Worm (Caenorhabditis elegans) whole organism, early embryonic: ENCODE results near the gene dop-6.

Experiments
- B0310.2 ChIP-seq: sonication (generic microtip); optimal IDR thresholded peaks from 2 replicates; lab custom pipeline; 2016; ENCODE audit warnings: mild to moderate bottlenecking, missing genetic modification characterization, missing compliant biosample characterization
- ama-1 ChIP-seq: fragments of 150-350 bp; optimal IDR thresholded peaks from 2 replicates; lab custom pipeline; 2014
- ceh-13 ChIP-seq: fragments of 200-800 bp; sonication (Bioruptor generic); optimal IDR thresholded peaks from 2 replicates; lab custom pipeline; 2018; ENCODE audit warnings: mild to moderate bottlenecking, missing genetic modification characterization, missing compliant biosample characterization
- ets-7 ChIP-seq: sonication (generic microtip); optimal IDR thresholded peaks from 2 replicates; lab custom pipeline; 2016; ENCODE audit warnings: missing genotype, missing genetic modification characterization, missing compliant biosample characterization
- flt-1 ChIP-seq: fragments of 200-800 bp; sonication (Bioruptor generic); IDR thresholded peaks from 2 replicates; pipeline ENCODE4 v1.3.6; 2022; ENCODE audit warnings: missing genetic modification characterization, missing compliant biosample characterization
- hmbx-1 ChIP-seq: sonication (generic microtip); optimal IDR thresholded peaks from 2 replicates; lab custom pipeline; 2016; ENCODE audit warnings: mild to moderate bottlenecking, missing genetic modification characterization, missing compliant biosample characterization
- hmg-4 ChIP-seq: fragments of 200-800 bp; sonication (Bioruptor generic); optimal IDR thresholded peaks from 2 replicates; lab custom pipeline; 2018; ENCODE audit warnings: mild to moderate bottlenecking, missing genetic modification characterization, missing compliant biosample characterization
- hnd-1 ChIP-seq: sonication (generic microtip); optimal IDR thresholded peaks from 2 replicates; lab custom pipeline; 2016; ENCODE audit warnings: missing genetic modification characterization, missing compliant biosample characterization
- sea-1 ChIP-seq: fragments of 200-800 bp; sonication (Bioruptor generic); conservative IDR thresholded peaks from 2 replicates; pipeline ENCODE4 v1.3.6; 2022; ENCODE audit warnings: missing genetic modification characterization, missing compliant biosample characterization
- tbx-37 ChIP-seq: fragments of 200-800 bp; sonication (Bioruptor generic); conservative IDR thresholded peaks from 2 replicates; pipeline ENCODE4 v1.3.6; 2022; ENCODE audit warnings: missing genetic modification reagents, missing genetic modification characterization, missing compliant biosample characterization
- tra-4 ChIP-seq: sonication (generic microtip); optimal IDR thresholded peaks from 2 replicates; lab custom pipeline; 2017; ENCODE audit warnings: missing genetic modification characterization, missing compliant biosample characterization

- TF ChIP-seq ceh-13 (GFP tag; lab: Kevin White, UChicago) (no peak), ama-1 (lab: Kevin White, UChicago) (no peak), flt-1 (GFP tag; lab: Robert Waterston, UW) (no peak), hnd-1 (tag; lab: Kevin White, UChicago) (no peak), hmbx-1 (tag; lab: Kevin White, UChicago) (no peak), tbx-37 (no peak), tra-4 (tag; lab: Kevin White, UChicago) (no peak), ets-7 (tag; lab: Kevin White, UChicago) (no peak), B0310.2 (tag; lab: Kevin White, UChicago) (no peak), hmg-4 (GFP tag; lab: Kevin White, UChicago) (no peak), sea-1 (GFP tag; lab: Robert Waterston, UW) (no peak)
These were observed 44.2 kb downstream of the dop-6 start, which contains the start of gene F14H12.8 for ce11 chrX:4364877-4365276.
